Fruit fly (Drosophila melanogaster): Measurements from ENCODE around the gene CG15743.

The CG15743 gene

DNA sequence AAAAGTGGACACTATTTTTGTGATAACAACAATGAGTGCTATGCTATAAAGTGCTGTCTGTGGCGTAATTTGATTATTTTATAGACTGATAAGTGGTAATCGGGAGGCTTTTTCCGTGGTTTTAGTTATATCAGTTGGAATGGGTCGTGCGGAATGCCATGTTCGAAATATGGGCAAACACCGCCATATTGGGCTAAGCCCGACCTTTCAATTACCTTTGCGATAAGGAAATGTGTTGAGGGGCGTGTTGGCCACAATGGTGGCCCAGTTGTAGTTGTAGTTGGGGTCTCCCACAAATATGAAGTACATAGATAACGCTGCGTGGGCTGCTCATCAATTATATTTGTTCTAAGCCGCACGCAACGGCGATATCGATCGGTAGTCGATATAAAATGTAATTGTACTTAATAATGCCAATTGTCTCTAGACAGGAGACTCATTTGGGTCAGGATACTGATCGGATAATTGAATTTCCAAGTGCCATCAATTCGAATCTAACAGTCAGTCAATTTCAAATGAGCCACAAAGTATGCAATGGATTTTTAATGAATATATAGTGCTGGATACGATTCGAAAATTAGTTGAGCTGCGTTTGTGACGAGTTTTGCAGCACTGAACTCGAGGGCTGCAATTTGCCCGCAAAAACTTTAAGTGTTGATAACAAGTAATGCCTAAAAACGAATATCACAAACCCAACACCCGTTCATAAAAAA, 49.1 kb downstream of the CG15743 start (continued):
- no peak for TF ChIP-seq Lim3 (GFP tag; IDR thresholded peaks at IDR 0.05)
- no peak for TF ChIP-seq Lpt (GFP tag; optimal IDR thresholded peaks at IDR 0.05)
- TF ChIP-seq Dref (GFP tag; IDR thresholded peaks at IDR 0.05): no peak
- TF ChIP-seq ap (GFP tag; IDR thresholded peaks at IDR 0.05): no peak
- TF ChIP-seq CG13296 (GFP tag; optimal IDR thresholded peaks at IDR 0.05): no peak
- peak; percentile 47 for TF ChIP-seq CG14710 (tag; optimal IDR thresholded peaks at IDR 0.05)
- TF ChIP-seq dmrt99B (tag; optimal IDR thresholded peaks at IDR 0.05): no peak
- TF ChIP-seq Camta (GFP tag; optimal IDR thresholded peaks at IDR 0.05): peak; percentile 32
- TF ChIP-seq Meics (GFP tag; optimal IDR thresholded peaks at IDR 0.05): no peak
- TF ChIP-seq CG9727 (GFP tag; optimal IDR thresholded peaks at IDR 0.05): peak; percentile 9
- peak; percentile 14 for TF ChIP-seq CG1647 (GFP tag; optimal IDR thresholded peaks at IDR 0.05)
- no peak for TF ChIP-seq chn (GFP tag; optimal IDR thresholded peaks at IDR 0.05)
- TF ChIP-seq Max (GFP tag; optimal IDR thresholded peaks at IDR 0.05): peak; percentile 29
- TF ChIP-seq knrl (GFP tag; IDR thresholded peaks at IDR 0.05; ENCODE audit: partially characterized antibody): no peak
- TF ChIP-seq org-1 (GFP tag; optimal IDR thresholded peaks at IDR 0.05): no peak
- TF ChIP-seq NC2α (GFP tag; optimal IDR thresholded peaks at IDR 0.05): no peak
- TF ChIP-seq HmgD (GFP tag; optimal IDR thresholded peaks at IDR 0.05): peak; percentile 33
- TF ChIP-seq HmgZ (tag; optimal IDR thresholded peaks at IDR 0.05): peak; percentile 63
- TF ChIP-seq CG7271 (tag; optimal IDR thresholded peaks at IDR 0.05): no peak
- peak; percentile 1 for TF ChIP-seq CoRest (tag; optimal IDR thresholded peaks at IDR 0.05)
- TF ChIP-seq vfl (GFP tag; optimal IDR thresholded peaks at IDR 0.05): peak; percentile 35
- no peak for TF ChIP-seq Sry-β (GFP tag; optimal IDR thresholded peaks at IDR 0.05)
- no peak for TF ChIP-seq Doc2 (GFP tag; IDR thresholded peaks at IDR 0.05)
- no peak for TF ChIP-seq CG11504 (tag; optimal IDR thresholded peaks at IDR 0.05)
- TF ChIP-seq corto (GFP tag; optimal IDR thresholded peaks at IDR 0.05): no peak
- no peak for TF ChIP-seq mld (GFP tag; IDR thresholded peaks at IDR 0.05; ENCODE audit: partially characterized antibody)
- TF ChIP-seq MBD-R2 (GFP tag; IDR thresholded peaks at IDR 0.05): no peak; the same call in 1 of the 2 replicates
- TF ChIP-seq CG17568 (GFP tag; optimal IDR thresholded peaks at IDR 0.05): no peak
- no peak for TF ChIP-seq ac (GFP tag; optimal IDR thresholded peaks at IDR 0.05)
- no peak for TF ChIP-seq rib (GFP tag; IDR thresholded peaks at IDR 0.05)
- TF ChIP-seq tup (GFP tag; optimal IDR thresholded peaks at IDR 0.05): no peak
- TF ChIP-seq CG17802 (tag; optimal IDR thresholded peaks at IDR 0.05): no peak
- no peak for TF ChIP-seq CG14965 (GFP tag; optimal IDR thresholded peaks at IDR 0.05; ENCODE audit: borderline replicate concordance)
- TF ChIP-seq CG13424 (tag; optimal IDR thresholded peaks at IDR 0.05): no peak
- TF ChIP-seq dan (GFP tag; IDR thresholded peaks at IDR 0.05): no peak
- TF ChIP-seq CG33213 (GFP tag; optimal IDR thresholded peaks at IDR 0.05): peak; percentile 57
- no peak for TF ChIP-seq Hand (GFP tag; optimal IDR thresholded peaks at IDR 0.05)
- TF ChIP-seq CG4282 (GFP tag; optimal IDR thresholded peaks at IDR 0.05): no peak
- TF ChIP-seq CG7928 (GFP tag; optimal IDR thresholded peaks at IDR 0.05): peak; percentile 92
- no peak for TF ChIP-seq CG10274 (GFP tag; optimal IDR thresholded peaks at IDR 0.05)
- TF ChIP-seq Hmx (GFP tag; optimal IDR thresholded peaks at IDR 0.05): no peak
- no peak for TF ChIP-seq NK7.1 (GFP tag; optimal IDR thresholded peaks at IDR 0.05)
- peak; percentile 83 for TF ChIP-seq mirr (GFP tag; optimal IDR thresholded peaks at IDR 0.05)
- no peak for TF ChIP-seq cato (GFP tag; optimal IDR thresholded peaks at IDR 0.05; ENCODE audit: borderline replicate concordance)
- TF ChIP-seq zfh1 (GFP tag; IDR thresholded peaks at IDR 0.05): peak; percentile 40; the same call in 1 of the 3 replicates
- TF ChIP-seq ERR (GFP tag; optimal IDR thresholded peaks at IDR 0.05): no peak
- peak; percentile 54 for TF ChIP-seq CG3847 (GFP tag; IDR thresholded peaks at IDR 0.05)
- TF ChIP-seq CG7786 (GFP tag; optimal IDR thresholded peaks at IDR 0.05): peak; percentile 15
- TF ChIP-seq Ssrp (tag; optimal IDR thresholded peaks at IDR 0.05): no peak
- TF ChIP-seq maf-S (GFP tag; optimal IDR thresholded peaks at IDR 0.05): no peak

Measured in whole organism, embryonic.